Worm (Caenorhabditis elegans) whole organism, L3 larva: Measurements from ENCODE around the gene R05A10.8.

Experiments
- fos-1 ChIP-seq: fragments of 150-350 bp; optimal IDR thresholded peaks from 2 replicates; lab custom pipeline; 2014; ENCODE audit warnings: missing biosample characterization, missing genetic modification characterization
- lin-39 ChIP-seq: fragments of 150-350 bp; optimal IDR thresholded peaks from 2 replicates; lab custom pipeline; 2018; ENCODE audit warnings: missing biosample characterization, missing genetic modification reagents, missing genetic modification characterization
- nhr-237 ChIP-seq: fragments of 150-350 bp; optimal IDR thresholded peaks from 2 replicates; lab custom pipeline; 2014; ENCODE audit warnings: missing biosample characterization, missing genetic modification characterization

- no peak for TF ChIP-seq fos-1
- no peak for TF ChIP-seq lin-39
- no peak for TF ChIP-seq nhr-237 (tag; lab: Kevin White, UChicago)
Measured at ce11 chrIV:14119327-14119726, 38.7 kb downstream of the R05A10.8 start.
